Worm (Caenorhabditis elegans) whole organism, early embryonic: ENCODE data around the gene ctl-1.

Source experiments
- aly-1 ChIP-seq: sonication (generic microtip); optimal IDR thresholded peaks from 2 replicates; lab custom pipeline; 2016; ENCODE audit warnings: missing genetic modification characterization, missing compliant biosample characterization
- ama-1 ChIP-seq: fragments of 150-350 bp; optimal IDR thresholded peaks from 2 replicates; lab custom pipeline; 2014
- hnd-1 ChIP-seq: sonication (generic microtip); optimal IDR thresholded peaks from 2 replicates; lab custom pipeline; 2016; ENCODE audit warnings: missing genetic modification characterization, missing compliant biosample characterization
- pes-1 ChIP-seq: fragments of 200-800 bp; sonication (Bioruptor generic); IDR thresholded peaks from 2 replicates; pipeline ENCODE4 v1.3.6; 2022; ENCODE audit warnings: missing genetic modification reagents, missing genetic modification characterization, missing compliant biosample characterization
- sea-1 ChIP-seq: fragments of 200-800 bp; sonication (Bioruptor generic); conservative IDR thresholded peaks from 2 replicates; pipeline ENCODE4 v1.3.6; 2022; ENCODE audit warnings: missing genetic modification characterization, missing compliant biosample characterization

- no peak for TF ChIP-seq pes-1 (GFP tag; lab: Robert Waterston, UW)
- TF ChIP-seq ama-1 (lab: Kevin White, UChicago) = no peak
- no peak for TF ChIP-seq aly-1 (tag; lab: Kevin White, UChicago)
- no peak for TF ChIP-seq sea-1 (GFP tag; lab: Robert Waterston, UW)
- TF ChIP-seq hnd-1 = no peak
Observed at ce11 chrII:14292519-14292918, 13.5 kb downstream of the ctl-1 start, which contains the start of gene Y54G11A.4.
